Fruit fly (Drosophila melanogaster) whole organism, prepupa: ENCODE data around the gene CG14573.

Source experiments
- Blimp-1 ChIP-seq: fragments of 200-800 bp; sonication (Bioruptor generic); optimal IDR thresholded peaks from 3 replicates; lab custom pipeline; 2017; ENCODE audit warnings: missing biosample characterization, missing genetic modification characterization, mild to moderate bottlenecking, moderate library complexity, missing genetic modification reagents
- CG6276 ChIP-seq: fragments of 200-800 bp; sonication (Bioruptor generic); optimal IDR thresholded peaks from 2 replicates; lab custom pipeline; 2017; ENCODE audit warnings: missing biosample characterization, mild to moderate bottlenecking, missing genetic modification characterization
- CG8319 ChIP-seq: fragments of 200-800 bp; sonication (Bioruptor generic); optimal IDR thresholded peaks from 3 replicates; lab custom pipeline; 2016; ENCODE audit warnings: missing biosample characterization, missing genetic modification characterization
- CG8632 ChIP-seq: fragments of 200-800 bp; sonication (Bioruptor generic); optimal IDR thresholded peaks from 3 replicates; lab custom pipeline; 2016; ENCODE audit warnings: missing biosample characterization, missing genetic modification characterization
- CG9139 ChIP-seq: fragments of 200-800 bp; sonication (Bioruptor generic); optimal IDR thresholded peaks from 3 replicates; lab custom pipeline; 2017; ENCODE audit warnings: missing biosample characterization, mild to moderate bottlenecking, missing genetic modification characterization
- Gug ChIP-seq: fragments of 200-800 bp; sonication (Bioruptor generic); IDR thresholded peaks from 2 replicates; pipeline ENCODE4 v1.3.6; 2022; ENCODE audit warnings: missing biosample characterization, missing genetic modification characterization
- Hr38 ChIP-seq: sonication (Bioruptor generic); optimal IDR thresholded peaks from 2 replicates; lab custom pipeline; 2016; ENCODE audit warnings: missing biosample characterization, missing genetic modification characterization
- Sox14 ChIP-seq: fragments of 200-800 bp; sonication (Bioruptor generic); optimal IDR thresholded peaks from 3 replicates; lab custom pipeline; 2016; ENCODE audit warnings: missing biosample characterization, missing genetic modification characterization
- dsx ChIP-seq: fragments of 200-800 bp; optimal IDR thresholded peaks from 3 replicates; lab custom pipeline; 2019; ENCODE audit warnings: missing biosample characterization, mild to moderate bottlenecking, missing genetic modification characterization, moderate library complexity; ENCODE audit not compliant: poor library complexity, severe bottlenecking
- fd85E ChIP-seq: fragments of 200-800 bp; sonication (Bioruptor generic); optimal IDR thresholded peaks from 3 replicates; lab custom pipeline; 2016; ENCODE audit warnings: missing biosample characterization, missing genetic modification characterization
- fkh ChIP-seq: fragments of 200-800 bp; sonication (Bioruptor generic); optimal IDR thresholded peaks from 3 replicates; lab custom pipeline; 2017; ENCODE audit warnings: missing biosample characterization, mild to moderate bottlenecking, missing genetic modification characterization, moderate library complexity
- ss ChIP-seq, 2 experiments: fragments of 200-800 bp; sonication (Bioruptor generic); optimal IDR thresholded peaks; 2 replicates in 1 of 2; 3 replicates in 1 of 2; lab custom pipeline; 2017 to 2018; ENCODE audit warnings: mild to moderate bottlenecking in 2 of 2, missing biosample characterization in 2 of 2, missing genetic modification characterization in 2 of 2, moderate library complexity in 1 of 2

dm6 chr3L:21744169-21744568 lies 10.3 kb downstream of the CG14573 start, which contains the start of gene CG14565:
- TF ChIP-seq Gug (GFP tag; lab: Robert Waterston, UW) (no peak), Sox14 (GFP tag; lab: Kevin White, UChicago) (no peak), fd85E (no peak), CG8319 (GFP tag; lab: Kevin White, UChicago) (no peak), Hr38 (GFP tag; lab: Kevin White, UChicago) (no peak), CG6276 (GFP tag; lab: Kevin White, UChicago) (no peak), CG8632 (no peak), Blimp-1 (GFP tag; lab: Kevin White, UChicago) (no peak), ss (GFP tag; optimal IDR thresholded peaks at IDR 0.05; lab: Kevin White, UChicago) (no peak), fkh (GFP tag; lab: Kevin White, UChicago) (no peak), dsx (GFP tag; lab: Kevin White, UChicago) (no peak), CG9139 (GFP tag; lab: Kevin White, UChicago) (no peak)
